Worm (Caenorhabditis elegans) whole organism, young adult: Measurements from ENCODE around the gene Y41D4A.4.

Experiments
- B0035.1 ChIP-seq: sonication (generic microtip); optimal IDR thresholded peaks from 2 replicates; lab custom pipeline; 2016; ENCODE audit warnings: missing genetic modification characterization, mild to moderate bottlenecking, missing compliant biosample characterization, missing genotype, missing genetic modification reagents
- B0261.1 ChIP-seq: sonication (generic microtip); optimal IDR thresholded peaks from 2 replicates; lab custom pipeline; 2016; ENCODE audit warnings: mild to moderate bottlenecking, missing genetic modification characterization, moderate library complexity, missing compliant biosample characterization
- C06A6.2 ChIP-seq: fragments of 200-800 bp; sonication (Bioruptor generic); conservative IDR thresholded peaks from 2 replicates; pipeline ENCODE4 v1.3.6; 2022; ENCODE audit warnings: missing genetic modification characterization, missing compliant biosample characterization
- C17E4.6 ChIP-seq: fragments of 200-800 bp; sonication (Bioruptor generic); IDR thresholded peaks from 2 replicates; pipeline ENCODE4 v1.3.6; 2022; ENCODE audit warnings: missing genetic modification reagents, missing genetic modification characterization, missing compliant biosample characterization
- F10E7.11 ChIP-seq: sonication (generic microtip); optimal IDR thresholded peaks from 2 replicates; lab custom pipeline; 2017; ENCODE audit warnings: mild to moderate bottlenecking, missing genetic modification characterization, moderate library complexity, missing compliant biosample characterization
- F22D6.2 ChIP-seq: sonication (generic microtip); optimal IDR thresholded peaks from 2 replicates; lab custom pipeline; 2016; ENCODE audit warnings: mild to moderate bottlenecking, missing genetic modification characterization, missing compliant biosample characterization
- F23B12.7 ChIP-seq: sonication (generic microtip); optimal IDR thresholded peaks from 2 replicates; lab custom pipeline; 2017; ENCODE audit warnings: missing genetic modification characterization, mild to moderate bottlenecking, missing compliant biosample characterization, antibody characterized with exemption, moderate library complexity; ENCODE audit not compliant: insufficient read depth
- F37B4.10 ChIP-seq: fragments of 200-800 bp; sonication (Bioruptor generic); IDR thresholded peaks from 2 replicates; pipeline ENCODE4 v1.3.6; 2022; ENCODE audit warnings: missing genetic modification characterization, missing compliant biosample characterization
- F52B5.7 ChIP-seq: sonication (generic microtip); optimal IDR thresholded peaks from 2 replicates; lab custom pipeline; 2016; ENCODE audit warnings: mild to moderate bottlenecking, missing genetic modification characterization, missing compliant biosample characterization
- F55B11.4 ChIP-seq: sonication (generic microtip); optimal IDR thresholded peaks from 2 replicates; lab custom pipeline; 2016; ENCODE audit warnings: missing compliant biosample characterization, missing genetic modification characterization, borderline replicate concordance; ENCODE audit not compliant: insufficient read depth
- Y53F4B.3 ChIP-seq: fragments of 200-800 bp; sonication (Bioruptor generic); IDR thresholded peaks from 2 replicates; pipeline ENCODE4 v1.3.6; 2022; ENCODE audit warnings: missing genetic modification reagents, missing genetic modification characterization, missing compliant biosample characterization
- Y67H2A.10 ChIP-seq: fragments of 200-800 bp; sonication (Bioruptor generic); conservative IDR thresholded peaks from 2 replicates; pipeline ENCODE4 v1.3.6; 2022; ENCODE audit warnings: missing genetic modification reagents, missing genetic modification characterization, missing compliant biosample characterization
- Y79H2A.3 ChIP-seq: fragments of 200-800 bp; sonication (Bioruptor generic); conservative IDR thresholded peaks from 2 replicates; pipeline ENCODE4 v1.3.6; 2022; ENCODE audit warnings: missing genetic modification reagents, missing genetic modification characterization, missing compliant biosample characterization
- aptf-2 ChIP-seq: fragments of 200-800 bp; sonication (Bioruptor generic); conservative IDR thresholded peaks from 2 replicates; pipeline ENCODE4 v1.3.6; 2022; ENCODE audit warnings: missing genetic modification reagents, missing genetic modification characterization, missing compliant biosample characterization
- attf-5 ChIP-seq: fragments of 200-800 bp; sonication (Bioruptor generic); optimal IDR thresholded peaks from 2 replicates; lab custom pipeline; 2018; ENCODE audit warnings: mild to moderate bottlenecking, missing genetic modification characterization, missing compliant biosample characterization
- attf-6 ChIP-seq: fragments of 200-800 bp; sonication (Bioruptor generic); IDR thresholded peaks from 2 replicates; pipeline ENCODE4 v1.3.6; 2022; ENCODE audit warnings: missing genetic modification reagents, missing genetic modification characterization, missing compliant biosample characterization
- bed-1 ChIP-seq: fragments of 200-800 bp; sonication (Bioruptor generic); IDR thresholded peaks from 2 replicates; pipeline ENCODE4 v1.3.6; 2022; ENCODE audit warnings: missing genetic modification reagents, missing genetic modification characterization, missing compliant biosample characterization
- bed-2 ChIP-seq: fragments of 200-800 bp; sonication (Bioruptor generic); IDR thresholded peaks from 2 replicates; pipeline ENCODE4 v1.3.6; 2022; ENCODE audit warnings: missing genetic modification reagents, missing genetic modification characterization, missing compliant biosample characterization
- ceh-40 ChIP-seq: fragments of 200-800 bp; sonication (Bioruptor generic); IDR thresholded peaks from 2 replicates; pipeline ENCODE4 v1.3.6; 2022; ENCODE audit warnings: missing genetic modification characterization, missing compliant biosample characterization
- ceh-58 ChIP-seq: fragments of 200-800 bp; sonication (Bioruptor generic); IDR thresholded peaks from 2 replicates; pipeline ENCODE4 v1.3.6; 2022; ENCODE audit warnings: missing genetic modification characterization, missing compliant biosample characterization
- chd-7 ChIP-seq: sonication (generic microtip); optimal IDR thresholded peaks from 2 replicates; lab custom pipeline; 2016; ENCODE audit warnings: mild to moderate bottlenecking, missing genetic modification characterization, moderate library complexity, missing compliant biosample characterization
- dpff-1 ChIP-seq: sonication (generic microtip); optimal IDR thresholded peaks from 2 replicates; lab custom pipeline; 2017; ENCODE audit warnings: mild to moderate bottlenecking, missing genetic modification characterization, missing compliant biosample characterization
- fkh-3 ChIP-seq: sonication (generic microtip); optimal IDR thresholded peaks from 2 replicates; lab custom pipeline; 2016; ENCODE audit warnings: mild to moderate bottlenecking, missing genetic modification characterization, missing compliant biosample characterization
- hlh-12 ChIP-seq: sonication (generic microtip); optimal IDR thresholded peaks from 2 replicates; lab custom pipeline; 2016; ENCODE audit warnings: missing genetic modification characterization, missing compliant biosample characterization
- hlh-26 ChIP-seq: fragments of 200-800 bp; sonication (Bioruptor generic); conservative IDR thresholded peaks from 2 replicates; pipeline ENCODE4 v1.3.6; 2022; ENCODE audit warnings: missing genetic modification reagents, missing genetic modification characterization, missing compliant biosample characterization
- hmg-1.2 ChIP-seq: fragments of 200-800 bp; sonication (Bioruptor generic); IDR thresholded peaks from 2 replicates; pipeline ENCODE4 v1.3.6; 2022; ENCODE audit warnings: missing genetic modification reagents, missing genetic modification characterization, missing compliant biosample characterization
- hrde-1 ChIP-seq: sonication (generic microtip); optimal IDR thresholded peaks from 2 replicates; lab custom pipeline; 2016; ENCODE audit warnings: missing genetic modification characterization, mild to moderate bottlenecking, missing compliant biosample characterization, moderate library complexity, missing genotype, missing genetic modification reagents, borderline replicate concordance
- hsf-1 ChIP-seq: fragments of 200-800 bp; sonication (Bioruptor generic); IDR thresholded peaks from 2 replicates; pipeline ENCODE4 v1.3.6; 2022; ENCODE audit warnings: missing genetic modification reagents, missing genetic modification characterization, missing compliant biosample characterization
- lag-1 ChIP-seq: fragments of 200-800 bp; sonication (Bioruptor generic); IDR thresholded peaks from 2 replicates; pipeline ENCODE4 v1.3.6; 2022; ENCODE audit warnings: missing genetic modification reagents, missing genetic modification characterization, missing compliant biosample characterization
- lin-26 ChIP-seq: fragments of 200-800 bp; sonication (Bioruptor generic); IDR thresholded peaks from 2 replicates; pipeline ENCODE4 v1.3.6; 2022; ENCODE audit warnings: missing genetic modification reagents, missing genetic modification characterization, missing compliant biosample characterization
- lin-40 ChIP-seq: sonication (generic microtip); optimal IDR thresholded peaks from 2 replicates; lab custom pipeline; 2016; ENCODE audit warnings: missing genetic modification characterization, mild to moderate bottlenecking, missing compliant biosample characterization, missing genotype, missing genetic modification reagents
- lsl-1 ChIP-seq: fragments of 200-800 bp; sonication (Bioruptor generic); optimal IDR thresholded peaks from 2 replicates; lab custom pipeline; 2018; ENCODE audit warnings: mild to moderate bottlenecking, missing genetic modification characterization, moderate library complexity, missing compliant biosample characterization
- madf-6 ChIP-seq: fragments of 200-800 bp; sonication (Bioruptor generic); IDR thresholded peaks from 2 replicates; pipeline ENCODE4 v1.3.6; 2022; ENCODE audit warnings: missing genetic modification reagents, missing genetic modification characterization, missing compliant biosample characterization
- nfyb-1 ChIP-seq: fragments of 200-800 bp; sonication (Bioruptor generic); IDR thresholded peaks from 2 replicates; pipeline ENCODE4 v1.3.6; 2022; ENCODE audit warnings: missing genetic modification reagents, missing genetic modification characterization, missing compliant biosample characterization
- nhr-120 ChIP-seq: fragments of 200-800 bp; sonication (Bioruptor generic); IDR thresholded peaks from 2 replicates; pipeline ENCODE4 v1.3.6; 2022; ENCODE audit warnings: missing genetic modification characterization, missing compliant biosample characterization
- nhr-90 ChIP-seq: sonication (generic microtip); optimal IDR thresholded peaks from 2 replicates; lab custom pipeline; 2016; ENCODE audit warnings: missing genotype, mild to moderate bottlenecking, missing genetic modification characterization, missing compliant biosample characterization
- pha-4 ChIP-seq: fragments of 150-350 bp; sonication (generic microtip); optimal IDR thresholded peaks from 2 replicates; lab custom pipeline; 2014; ENCODE audit warnings: missing biosample characterization, missing genetic modification reagents, missing genetic modification characterization
- rpc-1 ChIP-seq, 2 experiments: fragments of 150-350 bp in 1 of 2; sonication (generic microtip) in 1 of 2; optimal IDR thresholded peaks; 2 replicates each; lab custom pipeline; 2014 to 2018; ENCODE audit warnings: missing biosample characterization in 1 of 2, missing genetic modification characterization in 1 of 2, missing genetic modification reagents in 1 of 2, missing genotype in 1 of 2
- sea-2 ChIP-seq: fragments of 200-800 bp; sonication (Bioruptor generic); IDR thresholded peaks from 2 replicates; pipeline ENCODE4 v1.3.6; 2022; ENCODE audit warnings: missing genetic modification characterization, missing compliant biosample characterization
- snpc-1.1 ChIP-seq: sonication (generic microtip); optimal IDR thresholded peaks from 2 replicates; lab custom pipeline; 2017; ENCODE audit warnings: missing genetic modification characterization, mild to moderate bottlenecking, missing compliant biosample characterization, antibody characterized with exemption, moderate library complexity, missing genotype, missing genetic modification reagents; ENCODE audit not compliant: insufficient read depth
- snpc-1.3 ChIP-seq: sonication (generic microtip); optimal IDR thresholded peaks from 2 replicates; lab custom pipeline; 2017; ENCODE audit warnings: missing genetic modification characterization, mild to moderate bottlenecking, missing compliant biosample characterization, antibody characterized with exemption, moderate library complexity, missing genotype, missing genetic modification reagents; ENCODE audit not compliant: insufficient read depth
- snpc-3.4 ChIP-seq: sonication (generic microtip); optimal IDR thresholded peaks from 2 replicates; lab custom pipeline; 2017; ENCODE audit warnings: missing genetic modification characterization, mild to moderate bottlenecking, missing compliant biosample characterization, antibody characterized with exemption, moderate library complexity, missing genotype, missing genetic modification reagents
- sptf-2 ChIP-seq: fragments of 200-800 bp; sonication (Bioruptor generic); optimal IDR thresholded peaks from 2 replicates; lab custom pipeline; 2018; ENCODE audit warnings: mild to moderate bottlenecking, missing genetic modification characterization, missing compliant biosample characterization
- xnd-1 ChIP-seq: sonication (generic microtip); optimal IDR thresholded peaks from 2 replicates; lab custom pipeline; 2016; ENCODE audit warnings: missing genotype, missing genetic modification reagents, missing genetic modification characterization, missing compliant biosample characterization
- zfh-2 ChIP-seq: fragments of 200-800 bp; sonication (Bioruptor generic); conservative IDR thresholded peaks from 2 replicates; pipeline ENCODE4 v1.3.6; 2022; ENCODE audit warnings: missing genetic modification reagents, missing genetic modification characterization, missing compliant biosample characterization
- ztf-25 ChIP-seq: fragments of 200-800 bp; sonication (Bioruptor generic); IDR thresholded peaks from 2 replicates; pipeline ENCODE4 v1.3.6; 2022; ENCODE audit warnings: missing genetic modification reagents, missing genetic modification characterization, missing compliant biosample characterization

Y41D4A.4 gene

ce11 chrIV:1727538-1728072 lies 18.2 kb upstream of the Y41D4A.4 start (continued):
- TF ChIP-seq C17E4.6 (GFP tag; lab: Robert Waterston, UW) = 0 out of 2 replicates have a peak, but pooled peaks have one; percentile 38
- 0 out of 2 replicates have a peak, but pooled peaks have one; percentile 37 for TF ChIP-seq Y79H2A.3 (GFP tag; lab: Robert Waterston, UW)
- no peak for TF ChIP-seq C06A6.2
- no peak for TF ChIP-seq ceh-40
- no peak for TF ChIP-seq hmg-1.2
- no peak for TF ChIP-seq pha-4 (tag; lab: Kevin White, UChicago)
- peak; percentile 31; the same call in 1 of the 2 replicates for TF ChIP-seq lin-26
- TF ChIP-seq, all 124 proteins: peak for 13

- TF ChIP-seq bed-2 (GFP tag; lab: Robert Waterston, UW) (no peak), nfyb-1 (GFP tag; lab: Robert Waterston, UW) (0 out of 2 replicates have a peak, but pooled peaks have one; percentile 56), snpc-1.1 (no peak), sptf-2 (GFP tag; lab: Kevin White, UChicago) (no peak), hsf-1 (GFP tag; lab: Robert Waterston, UW) (no peak), xnd-1 (tag; lab: Kevin White, UChicago) (peak; percentile 94), rpc-1 (optimal IDR thresholded peaks at IDR 0.05; lab: Kevin White, UChicago) (no peak), rpc-1 (tag; optimal IDR thresholded peaks at IDR 0.05; lab: Kevin White, UChicago) (no peak), dpff-1 (no peak), F37B4.10 (GFP tag; lab: Robert Waterston, UW) (no peak), sea-2 (GFP tag; lab: Robert Waterston, UW) (no peak), attf-5 (GFP tag; lab: Kevin White, UChicago) (peak; percentile 40), F55B11.4 (tag; lab: Kevin White, UChicago) (no peak), lin-40 (tag; lab: Kevin White, UChicago) (peak; percentile 42), hlh-12 (tag; lab: Kevin White, UChicago) (no peak), B0035.1 (tag; lab: Kevin White, UChicago) (no peak), F23B12.7 (tag; lab: Kevin White, UChicago) (no peak), ztf-25 (no peak), F22D6.2 (tag; lab: Kevin White, UChicago) (no peak), ceh-40 (no peak), lag-1 (GFP tag; lab: Robert Waterston, UW) (no peak), F10E7.11 (no peak), bed-1 (GFP tag; lab: Robert Waterston, UW) (no peak), lsl-1 (GFP tag; lab: Kevin White, UChicago) (peak; percentile 95), F52B5.7 (no peak), Y67H2A.10 (GFP tag; lab: Robert Waterston, UW) (no peak), hrde-1 (tag; lab: Kevin White, UChicago) (no peak), snpc-3.4 (tag; lab: Kevin White, UChicago) (peak; percentile 25), snpc-1.3 (tag; lab: Kevin White, UChicago) (peak; percentile 46), B0261.1 (no peak), aptf-2 (GFP tag; lab: Robert Waterston, UW) (no peak), Y53F4B.3 (GFP tag; lab: Robert Waterston, UW) (no peak), zfh-2 (peak; percentile 79), chd-7 (tag; lab: Kevin White, UChicago) (no peak), hlh-26 (GFP tag; lab: Robert Waterston, UW) (no peak), madf-6 (GFP tag; lab: Robert Waterston, UW) (peak; percentile 93), ceh-58 (GFP tag; lab: Robert Waterston, UW) (no peak), nhr-90 (no peak), nhr-120 (GFP tag; lab: Robert Waterston, UW) (no peak), fkh-3 (tag; lab: Kevin White, UChicago) (no peak), attf-6 (no peak), C17E4.6 (GFP tag; lab: Robert Waterston, UW) (no peak)
Measured at ce11 chrIV:1738324-1738730, 7.5 kb upstream of the Y41D4A.4 start.
